Fruit fly (Drosophila melanogaster) whole organism, embryonic: ENCODE measurements around the gene CG42366.
A peak's percentile ranks its signal among the peaks of the same experiment; 100 is the strongest.

Source experiments
- Adf1 ChIP-seq: fragments of 200-800 bp; sonication (Bioruptor generic); IDR thresholded peaks from 2 replicates; pipeline ENCODE4 v1.3.6; 2022; ENCODE audit warnings: missing biosample characterization, missing genetic modification characterization
- Awh ChIP-seq: fragments of 200-800 bp; sonication (Bioruptor generic); IDR thresholded peaks from 2 replicates; pipeline ENCODE4, ENCODE4 v1.3.6; 2022; ENCODE audit warnings: missing biosample characterization, missing genetic modification characterization
- CG10565 ChIP-seq: fragments of 200-800 bp; sonication (Bioruptor generic); optimal IDR thresholded peaks from 3 replicates; lab custom pipeline; 2016; ENCODE audit warnings: missing biosample characterization, mild to moderate bottlenecking, missing genetic modification characterization
- CG11560 ChIP-seq: fragments of 200-800 bp; sonication (Bioruptor generic); IDR thresholded peaks from 3 replicates; pipeline ENCODE4 v1.3.6; 2022; ENCODE audit warnings: missing biosample characterization, missing genetic modification characterization
- CG12071 ChIP-seq: fragments of 200-800 bp; sonication (Bioruptor generic); optimal IDR thresholded peaks from 3 replicates; lab custom pipeline; 2018; ENCODE audit warnings: missing biosample characterization, mild to moderate bottlenecking, missing genetic modification characterization
- CG12155 ChIP-seq: fragments of 200-800 bp; sonication (Bioruptor generic); optimal IDR thresholded peaks from 3 replicates; lab custom pipeline; 2016; ENCODE audit warnings: missing biosample characterization, missing genetic modification characterization
- CG13123 ChIP-seq: fragments of 200-800 bp; sonication (Bioruptor generic); optimal IDR thresholded peaks from 2 replicates; lab custom pipeline; 2016; ENCODE audit warnings: missing biosample characterization, missing genetic modification characterization
- CG15696 ChIP-seq: fragments of 200-800 bp; sonication (Bioruptor generic); optimal IDR thresholded peaks from 2 replicates; lab custom pipeline; 2019; ENCODE audit warnings: missing biosample characterization, mild to moderate bottlenecking, missing genetic modification characterization, moderate library complexity
- CG16813 ChIP-seq: fragments of 200-800 bp; sonication (Bioruptor generic); IDR thresholded peaks from 3 replicates; pipeline ENCODE4 v1.3.6; 2022; ENCODE audit warnings: missing biosample characterization, missing genetic modification characterization; ENCODE audit not compliant: partially characterized antibody
- CG17385 ChIP-seq: fragments of 200-800 bp; sonication (Bioruptor generic); optimal IDR thresholded peaks from 3 replicates; lab custom pipeline; 2018; ENCODE audit warnings: missing biosample characterization, mild to moderate bottlenecking, missing genetic modification characterization
- CG30403 ChIP-seq: fragments of 200-800 bp; sonication (Bioruptor generic); optimal IDR thresholded peaks from 3 replicates; lab custom pipeline; 2016; ENCODE audit warnings: missing biosample characterization, missing genetic modification characterization
- CG31224 ChIP-seq: fragments of 200-800 bp; sonication (Bioruptor generic); IDR thresholded peaks from 2 replicates; pipeline ENCODE4 v1.3.6; 2022; ENCODE audit warnings: missing biosample characterization, missing genetic modification characterization
- CG31365 ChIP-seq: fragments of 200-800 bp; sonication (Bioruptor generic); optimal IDR thresholded peaks from 2 replicates; lab custom pipeline; 2018; ENCODE audit warnings: missing biosample characterization, mild to moderate bottlenecking, missing genetic modification characterization
- CG32532 ChIP-seq: fragments of 200-800 bp; sonication (Bioruptor generic); IDR thresholded peaks from 2 replicates; pipeline ENCODE4 v1.3.6; 2022; ENCODE audit warnings: missing biosample characterization, missing genetic modification characterization
- CG33557 ChIP-seq: fragments of 200-800 bp; sonication (Bioruptor generic); optimal IDR thresholded peaks from 2 replicates; lab custom pipeline; 2019; ENCODE audit warnings: missing biosample characterization, mild to moderate bottlenecking, missing genetic modification characterization, moderate library complexity
- CG3847 ChIP-seq: fragments of 200-800 bp; sonication (Bioruptor generic); IDR thresholded peaks from 2 replicates; pipeline ENCODE4 v1.3.6; 2022; ENCODE audit warnings: missing biosample characterization, missing genetic modification characterization
- CG4360 ChIP-seq: fragments of 200-800 bp; sonication (Bioruptor generic); IDR thresholded peaks from 2 replicates; pipeline ENCODE4 v1.3.6; 2022; ENCODE audit warnings: missing biosample characterization, missing genetic modification characterization
- CG4404 ChIP-seq: fragments of 200-800 bp; sonication (Bioruptor generic); IDR thresholded peaks from 2 replicates; pipeline ENCODE4 v1.3.6; 2022; ENCODE audit warnings: missing biosample characterization, missing genetic modification characterization
- CG4617 ChIP-seq: fragments of 200-800 bp; sonication (Bioruptor generic); optimal IDR thresholded peaks from 3 replicates; lab custom pipeline; 2016; ENCODE audit warnings: missing biosample characterization, missing genetic modification characterization, borderline replicate concordance
- CG6791 ChIP-seq: fragments of 200-800 bp; sonication (Bioruptor generic); IDR thresholded peaks from 3 replicates; pipeline ENCODE4 v1.3.6; 2022; ENCODE audit warnings: missing biosample characterization, missing genetic modification characterization; ENCODE audit not compliant: partially characterized antibody
- CG7745 ChIP-seq: fragments of 200-800 bp; sonication (Bioruptor generic); optimal IDR thresholded peaks from 2 replicates; lab custom pipeline; 2018; ENCODE audit warnings: missing biosample characterization, mild to moderate bottlenecking, missing genetic modification characterization, moderate library complexity
- CG7786 ChIP-seq: fragments of 200-800 bp; sonication (Bioruptor generic); optimal IDR thresholded peaks from 2 replicates; lab custom pipeline; 2016; ENCODE audit warnings: missing biosample characterization, missing genetic modification characterization
- CG7839 ChIP-seq: fragments of 200-800 bp; sonication (Bioruptor generic); optimal IDR thresholded peaks from 3 replicates; lab custom pipeline; 2018; ENCODE audit warnings: missing biosample characterization, mild to moderate bottlenecking, missing genetic modification characterization, moderate library complexity
- CG8089 ChIP-seq: fragments of 200-800 bp; sonication (Bioruptor generic); optimal IDR thresholded peaks from 3 replicates; lab custom pipeline; 2016; ENCODE audit warnings: missing biosample characterization, missing genetic modification characterization
- CG8359 ChIP-seq: fragments of 200-800 bp; sonication (Bioruptor generic); optimal IDR thresholded peaks from 2 replicates; lab custom pipeline; 2017; ENCODE audit warnings: missing biosample characterization, mild to moderate bottlenecking, missing genetic modification characterization, borderline replicate concordance
- Doc2 ChIP-seq: fragments of 200-800 bp; sonication (Bioruptor generic); IDR thresholded peaks from 2 replicates; pipeline ENCODE4 v1.3.6; 2022; ENCODE audit warnings: missing biosample characterization, missing genetic modification characterization
- Dref ChIP-seq: fragments of 200-800 bp; sonication (Bioruptor generic); IDR thresholded peaks from 2 replicates; pipeline ENCODE4 v1.3.6; 2022; ENCODE audit warnings: missing biosample characterization, missing genetic modification characterization
- Ets65A ChIP-seq: fragments of 200-800 bp; sonication (Bioruptor generic); peaks from one replicate; lab custom pipeline; 2016; ENCODE audit warnings: missing biosample characterization, missing genetic modification characterization
- Lhr ChIP-seq: fragments of 200-800 bp; sonication (Bioruptor generic); optimal IDR thresholded peaks from 3 replicates; lab custom pipeline; 2017; ENCODE audit warnings: mild to moderate bottlenecking, missing biosample characterization, missing genetic modification reagents, missing genetic modification characterization
- NK7.1 ChIP-seq: fragments of 200-800 bp; sonication (Bioruptor generic); optimal IDR thresholded peaks from 3 replicates; lab custom pipeline; 2016; ENCODE audit warnings: missing biosample characterization, missing genetic modification characterization
- Nf-YB ChIP-seq: fragments of 200-800 bp; sonication (Bioruptor generic); optimal IDR thresholded peaks from 3 replicates; lab custom pipeline; 2019; ENCODE audit warnings: missing biosample characterization, mild to moderate bottlenecking, missing genetic modification characterization, moderate library complexity
- Optix ChIP-seq: fragments of 200-800 bp; sonication (Bioruptor generic); IDR thresholded peaks from 3 replicates; pipeline ENCODE4 v1.3.6; 2022; ENCODE audit warnings: missing biosample characterization, missing genetic modification characterization
- Side ChIP-seq: fragments of 200-800 bp; sonication (Bioruptor generic); optimal IDR thresholded peaks from 2 replicates; lab custom pipeline; 2016; ENCODE audit warnings: missing biosample characterization, missing genetic modification characterization
- Sin3A ChIP-seq: fragments of >200 bp; optimal IDR thresholded peaks from 2 replicates; lab custom pipeline; 2018
- Xbp1 ChIP-seq: fragments of 200-800 bp; sonication (Bioruptor generic); optimal IDR thresholded peaks from 3 replicates; lab custom pipeline; 2016; ENCODE audit warnings: missing biosample characterization, mild to moderate bottlenecking, missing genetic modification characterization
- ash1 ChIP-seq: fragments of 200-800 bp; sonication (Bioruptor generic); optimal IDR thresholded peaks from 2 replicates; lab custom pipeline; 2018; ENCODE audit warnings: missing biosample characterization, mild to moderate bottlenecking, missing genetic modification characterization
- chinmo ChIP-seq: fragments of 200-800 bp; sonication (Bioruptor generic); IDR thresholded peaks from 4 replicates; pipeline ENCODE4 v1.3.6; 2022; ENCODE audit warnings: missing biosample characterization, missing genetic modification characterization; ENCODE audit not compliant: partially characterized antibody
- crol ChIP-seq: fragments of 200-800 bp; sonication (Bioruptor generic); IDR thresholded peaks from 2 replicates; pipeline ENCODE4 v1.3.6; 2022; ENCODE audit warnings: missing biosample characterization, missing genetic modification characterization
- fd102C ChIP-seq: fragments of 200-800 bp; sonication (Bioruptor generic); optimal IDR thresholded peaks from 2 replicates; lab custom pipeline; 2018; ENCODE audit warnings: missing biosample characterization, mild to moderate bottlenecking, missing genetic modification characterization, moderate library complexity
- ftz-f1 ChIP-seq: fragments of 200-800 bp; sonication (Bioruptor generic); optimal IDR thresholded peaks from 2 replicates; lab custom pipeline; 2016; ENCODE audit warnings: missing biosample characterization, missing genetic modification characterization
- fu2 ChIP-seq: fragments of 200-800 bp; sonication (Bioruptor generic); optimal IDR thresholded peaks from 2 replicates; lab custom pipeline; 2016; ENCODE audit warnings: missing biosample characterization, missing genetic modification characterization
- luna ChIP-seq: fragments of 200-800 bp; sonication (Bioruptor generic); optimal IDR thresholded peaks from 2 replicates; lab custom pipeline; 2016; ENCODE audit warnings: missing biosample characterization, missing genetic modification characterization
- maf-S ChIP-seq: fragments of 200-800 bp; sonication (Bioruptor generic); optimal IDR thresholded peaks from 2 replicates; lab custom pipeline; 2016; ENCODE audit warnings: missing biosample characterization, missing genetic modification characterization
- nom ChIP-seq: fragments of 200-800 bp; sonication (Bioruptor generic); optimal IDR thresholded peaks from 2 replicates; lab custom pipeline; 2017; ENCODE audit warnings: missing biosample characterization, missing genetic modification characterization, mild to moderate bottlenecking, moderate library complexity, missing genetic modification reagents
- onecut ChIP-seq: fragments of 200-800 bp; sonication (Bioruptor generic); IDR thresholded peaks from 2 replicates; pipeline ENCODE4 v1.3.6; 2022; ENCODE audit warnings: missing biosample characterization, missing genetic modification characterization
- peb ChIP-seq: fragments of 200-800 bp; sonication (Bioruptor generic); IDR thresholded peaks from 2 replicates; pipeline ENCODE4 v1.3.6; 2022; ENCODE audit warnings: missing biosample characterization, missing genetic modification characterization
- psq ChIP-seq: fragments of 200-800 bp; sonication (Bioruptor generic); optimal IDR thresholded peaks from 2 replicates; lab custom pipeline; 2017; ENCODE audit warnings: missing biosample characterization, missing genetic modification characterization
- sob ChIP-seq: fragments of 200-800 bp; sonication (Bioruptor generic); IDR thresholded peaks from 2 replicates; pipeline ENCODE4 v1.3.6; 2022; ENCODE audit warnings: missing biosample characterization, missing genetic modification characterization
- sqz ChIP-seq: fragments of 200-800 bp; sonication (Bioruptor generic); optimal IDR thresholded peaks from 3 replicates; lab custom pipeline; 2018; ENCODE audit warnings: missing biosample characterization, mild to moderate bottlenecking, missing genetic modification characterization
- tna ChIP-seq: fragments of 200-800 bp; sonication (Bioruptor generic); IDR thresholded peaks from 2 replicates; pipeline ENCODE4 v1.3.6; 2022; ENCODE audit warnings: missing biosample characterization, missing genetic modification characterization; ENCODE audit not compliant: partially characterized antibody
- trem ChIP-seq: fragments of 200-800 bp; optimal IDR thresholded peaks from 3 replicates; lab custom pipeline; 2019; ENCODE audit warnings: missing biosample characterization, mild to moderate bottlenecking, missing genetic modification characterization, moderate library complexity
- wdn ChIP-seq: fragments of 200-800 bp; sonication (Bioruptor generic); IDR thresholded peaks from 2 replicates; pipeline ENCODE4 v1.3.6; 2022; ENCODE audit warnings: missing biosample characterization, missing genetic modification characterization

Gene CG42366

dm6 chr2L:9937908-9938307 is 12.9 kb downstream of the CG42366 start, which contains the start of gene Arglu1 (continued):
- TF ChIP-seq luna: no peak
- TF ChIP-seq trem (tag; lab: Kevin White, UChicago): peak; percentile 8
- TF ChIP-seq CG4360 (GFP tag; lab: Robert Waterston, UW): no peak
- no peak for TF ChIP-seq psq (GFP tag; lab: Kevin White, UChicago)
- no peak for TF ChIP-seq CG7745
- TF ChIP-seq CG3847 (GFP tag; lab: Robert Waterston, UW): 0 out of 2 replicates have a peak, but pooled peaks have one; percentile 32
- no peak for TF ChIP-seq chinmo
- peak; percentile 57; the same call in 1 of the 2 replicates for TF ChIP-seq sob (GFP tag; lab: Robert Waterston, UW)
- no peak for TF ChIP-seq CG33557 (GFP tag; lab: Kevin White, UChicago)
- TF ChIP-seq CG11560 (tag; lab: Robert Waterston, UW): no peak
- no peak for TF ChIP-seq CG7839 (tag; lab: Kevin White, UChicago)
- no peak for TF ChIP-seq crol (GFP tag; lab: Robert Waterston, UW)
- TF ChIP-seq Nf-YB (GFP tag; lab: Kevin White, UChicago): no peak
- TF ChIP-seq Awh (GFP tag; lab: Robert Waterston, UW): no peak
- no peak for TF ChIP-seq CG6791
- no peak for TF ChIP-seq nom (GFP tag; lab: Kevin White, UChicago)
- TF ChIP-seq peb (GFP tag; lab: Robert Waterston, UW): no peak
- TF ChIP-seq sqz: no peak
- no peak for TF ChIP-seq CG8089
- TF ChIP-seq CG4404 (GFP tag; lab: Robert Waterston, UW): no peak
- peak; percentile 18 for TF ChIP-seq Sin3A (lab: Kevin White, UChicago)
- TF ChIP-seq CG30403 (GFP tag; lab: Kevin White, UChicago): no peak
- no peak for TF ChIP-seq CG15696 (tag; lab: Kevin White, UChicago)
- TF ChIP-seq Doc2 (GFP tag; lab: Robert Waterston, UW): no peak
- no peak for TF ChIP-seq CG13123
- TF ChIP-seq Ets65A (GFP tag; lab: Kevin White, UChicago): no peak
- no peak for TF ChIP-seq CG12071
- no peak for TF ChIP-seq CG17385
- no peak for TF ChIP-seq CG32532 (GFP tag; lab: Robert Waterston, UW)
- no peak for TF ChIP-seq CG12155 (GFP tag; lab: Kevin White, UChicago)
- TF ChIP-seq ftz-f1 (GFP tag; lab: Kevin White, UChicago): no peak
- TF ChIP-seq CG16813 (GFP tag; lab: Robert Waterston, UW): no peak
- no peak for TF ChIP-seq Xbp1
- no peak for TF ChIP-seq CG31224
- no peak for TF ChIP-seq onecut (GFP tag; lab: Robert Waterston, UW)
- TF ChIP-seq CG31365: no peak
- no peak for TF ChIP-seq wdn (GFP tag; lab: Robert Waterston, UW)
- TF ChIP-seq Adf1 (GFP tag; lab: Robert Waterston, UW): no peak
- no peak for TF ChIP-seq CG10565 (GFP tag; lab: Kevin White, UChicago)
- TF ChIP-seq CG8359 (GFP tag; lab: Kevin White, UChicago): no peak
- peak; percentile 87 for TF ChIP-seq CG4617 (GFP tag; lab: Kevin White, UChicago)
- TF ChIP-seq fu2: no peak
- no peak for TF ChIP-seq maf-S (GFP tag; lab: Kevin White, UChicago)
- 0 out of 2 replicates have a peak, but pooled peaks have one; percentile 34 for TF ChIP-seq Dref (GFP tag; lab: Robert Waterston, UW)
- TF ChIP-seq fd102C (GFP tag; lab: Kevin White, UChicago): no peak
- no peak for TF ChIP-seq NK7.1 (GFP tag; lab: Kevin White, UChicago)
- no peak for TF ChIP-seq Side (GFP tag; lab: Kevin White, UChicago)
- peak; percentile 33 for TF ChIP-seq CG7786 (GFP tag; lab: Kevin White, UChicago)
- no peak for TF ChIP-seq ash1 (GFP tag; lab: Kevin White, UChicago)
- no peak for TF ChIP-seq Lhr (GFP tag; lab: Kevin White, UChicago)
- TF ChIP-seq tna (GFP tag; lab: Robert Waterston, UW): no peak
- no peak for TF ChIP-seq Optix (GFP tag; lab: Robert Waterston, UW)
